Worm (Caenorhabditis elegans): Measurements from ENCODE around the gene wdr-5.3.
A peak's percentile ranks its signal among the peaks of the same experiment; 100 is the strongest.

Gene wdr-5.3

DNA sequence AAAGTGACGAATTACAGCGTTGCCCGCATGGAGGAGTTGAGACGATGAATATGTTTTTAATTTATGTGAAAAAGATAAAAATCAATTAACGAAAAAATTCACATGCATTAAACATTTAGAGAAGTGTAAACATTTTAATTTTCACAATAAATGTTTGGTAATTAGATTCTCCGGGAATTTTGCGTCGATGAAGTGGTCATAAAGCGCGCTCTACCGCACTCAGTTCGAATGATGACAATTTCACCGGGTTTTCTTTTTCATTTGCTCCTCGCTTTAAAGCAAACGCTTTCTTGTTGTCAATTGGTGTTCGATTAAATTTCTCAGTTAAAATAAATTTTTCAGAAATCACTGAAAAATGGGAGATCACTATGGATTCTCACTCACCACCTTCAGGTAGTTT lies 33.1 kb downstream of the wdr-5.3 start, which contains the start of the genes D1054.1 and pas-2 (continued):
- TF ChIP-seq dpl-1 (GFP tag; optimal IDR thresholded peaks at IDR 0.05) (peak in 2 of 3 experiments; percentile 1 to 37), snpc-4 (tag; optimal IDR thresholded peaks at IDR 0.05) (peak; percentile 19), C16A3.4 (tag; optimal IDR thresholded peaks at IDR 0.05) (no peak), fos-1 (tag; optimal IDR thresholded peaks at IDR 0.05) (no peak)

ce11 chrV:10771390-10771789 lies 34.5 kb downstream of the wdr-5.3 start, which contains the start of gene D1054.3:
TSS of gene D1054.3 (plus strand) at chrV:10771451.
- no peak for TF ChIP-seq mef-2 (tag; optimal IDR thresholded peaks at IDR 0.05)

- TF ChIP-seq nhr-85 (tag) (peak; percentile 19), nhr-90 (tag; optimal IDR thresholded peaks at IDR 0.05; ENCODE audit: poor library complexity) (no peak)
Measured at ce11 chrV:10773216-10773615, 36.3 kb downstream of the wdr-5.3 start.

ce11 chrV:10776528-10777055 lies 39.7 kb downstream of the wdr-5.3 start, which contains the start of gene D1054.5:
TSS of gene D1054.5 (minus strand) at chrV:10776578.
- TF ChIP-seq C34B4.2 (tag; optimal IDR thresholded peaks at IDR 0.05) (no peak), sup-37 (GFP tag; optimal IDR thresholded peaks at IDR 0.05) (no peak), mef-2 (tag; optimal IDR thresholded peaks at IDR 0.05) (no peak), nhr-11 (tag; optimal IDR thresholded peaks at IDR 0.05) (no peak), rnt-1 (tag; optimal IDR thresholded peaks at IDR 0.05) (no peak), nhr-90 (tag; optimal IDR thresholded peaks at IDR 0.05; ENCODE audit: poor library complexity) (no peak), C16A3.4 (tag; optimal IDR thresholded peaks at IDR 0.05) (no peak), ets-5 (GFP tag; IDR thresholded peaks at IDR 0.05) (no peak), egl-27 (tag; optimal IDR thresholded peaks at IDR 0.05) (no peak), swsn-7 (tag; optimal IDR thresholded peaks at IDR 0.05) (no peak), nhr-71 (tag; optimal IDR thresholded peaks at IDR 0.05) (no peak), C04F5.9 (tag; optimal IDR thresholded peaks at IDR 0.05) (no peak), hlh-17 (GFP tag; optimal IDR thresholded peaks at IDR 0.05; ENCODE audit: borderline replicate concordance) (no peak), dsc-1 (tag; optimal IDR thresholded peaks at IDR 0.05) (no peak), elt-2 (tag; optimal IDR thresholded peaks at IDR 0.05) (peak; percentile 94), alr-1 (tag; optimal IDR thresholded peaks at IDR 0.05; ENCODE audit: borderline replicate concordance) (no peak), jun-1 (tag; optimal IDR thresholded peaks at IDR 0.05) (peak; percentile 30)

DNA sequence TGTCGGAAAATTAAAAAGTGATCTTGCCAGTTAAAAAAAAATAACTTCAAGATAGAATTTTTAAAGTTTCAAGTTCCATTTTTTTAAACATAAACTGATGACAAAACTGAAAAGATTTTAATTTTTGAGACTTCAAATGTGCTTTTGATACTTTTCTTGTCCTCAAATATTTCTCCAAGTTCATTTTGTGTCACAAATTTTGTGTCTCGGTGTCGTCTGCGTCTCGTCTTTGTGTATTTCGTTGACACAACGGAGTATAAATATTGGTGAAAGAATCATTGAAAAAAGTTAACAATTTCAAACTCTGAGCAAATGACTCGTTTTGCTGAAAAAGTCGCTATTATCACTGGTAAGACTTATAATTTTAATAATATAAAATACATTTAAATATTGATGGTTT lies 47.1 kb downstream of the wdr-5.3 start, which contains the start of gene D1054.8:
Gene D1054.8 (plus strand): TSS at position 301 of the 400 bp plus-strand sequence.
- no peak for TF ChIP-seq Y116A8C.19 (tag; optimal IDR thresholded peaks at IDR 0.05; ENCODE audit: borderline replicate concordance)
- TF ChIP-seq nhr-85 (tag): no peak
- TF ChIP-seq zag-1 (tag; optimal IDR thresholded peaks at IDR 0.05): no peak
- no peak for TF ChIP-seq xbp-1 (tag; optimal IDR thresholded peaks at IDR 0.05)
- TF ChIP-seq sox-4 (tag; optimal IDR thresholded peaks at IDR 0.05): no peak
- no peak for TF ChIP-seq snu-23 (GFP tag; optimal IDR thresholded peaks at IDR 0.05)
- TF ChIP-seq egl-27 (tag; optimal IDR thresholded peaks at IDR 0.05): no peak
- TF ChIP-seq nhr-76 (tag; optimal IDR thresholded peaks at IDR 0.05): no peak
- TF ChIP-seq tbx-2 (tag; optimal IDR thresholded peaks at IDR 0.05): no peak
- no peak for TF ChIP-seq lin-14 (GFP tag; optimal IDR thresholded peaks at IDR 0.05)
- no peak for TF ChIP-seq mef-2 (tag; optimal IDR thresholded peaks at IDR 0.05)
- TF ChIP-seq hlh-17 (GFP tag; optimal IDR thresholded peaks at IDR 0.05; ENCODE audit: borderline replicate concordance): no peak
- no peak for TF ChIP-seq blmp-1 (tag; optimal IDR thresholded peaks at IDR 0.05)
- no peak for TF ChIP-seq ceh-90 (tag; optimal IDR thresholded peaks at IDR 0.05)
- no peak for TF ChIP-seq mab-9 (GFP tag; IDR thresholded peaks at IDR 0.05)
- TF ChIP-seq nhr-84 (tag; optimal IDR thresholded peaks at IDR 0.05): no peak
- no peak for TF ChIP-seq ztf-11 (tag; optimal IDR thresholded peaks at IDR 0.05)

Measured in whole organism, L1 larva.